Fruit fly (Drosophila melanogaster) whole organism, prepupa: ENCODE results near the gene CG43063.

Experiments
- CG15336 ChIP-seq: fragments of 200-800 bp; sonication (Bioruptor generic); IDR thresholded peaks from 2 replicates; pipeline ENCODE4 v1.3.6; 2022; ENCODE audit warnings: missing biosample characterization, missing genetic modification characterization
- CG16779 ChIP-seq: fragments of 200-800 bp; sonication (Bioruptor generic); optimal IDR thresholded peaks from 3 replicates; lab custom pipeline; 2017; ENCODE audit warnings: missing biosample characterization, mild to moderate bottlenecking, missing genetic modification characterization
- CG3032 ChIP-seq: fragments of 200-800 bp; optimal IDR thresholded peaks from 2 replicates; lab custom pipeline; 2019; ENCODE audit warnings: missing biosample characterization, mild to moderate bottlenecking, missing genetic modification characterization, moderate library complexity
- CG31627 ChIP-seq: fragments of 200-800 bp; sonication (Bioruptor generic); optimal IDR thresholded peaks from 3 replicates; lab custom pipeline; 2016; ENCODE audit warnings: missing biosample characterization, missing genetic modification characterization
- CG32006 ChIP-seq: fragments of 200-800 bp; sonication (Bioruptor generic); optimal IDR thresholded peaks from 3 replicates; lab custom pipeline; 2017; ENCODE audit warnings: missing biosample characterization, mild to moderate bottlenecking, missing genetic modification characterization
- CG34406 ChIP-seq: fragments of 200-800 bp; sonication (Bioruptor generic); optimal IDR thresholded peaks from 3 replicates; lab custom pipeline; 2016; ENCODE audit warnings: missing biosample characterization, missing genetic modification characterization
- CG3919 ChIP-seq: fragments of 200-800 bp; sonication (Bioruptor generic); optimal IDR thresholded peaks from 3 replicates; lab custom pipeline; 2016; ENCODE audit warnings: missing biosample characterization, missing genetic modification characterization
- CG6276 ChIP-seq: fragments of 200-800 bp; sonication (Bioruptor generic); optimal IDR thresholded peaks from 2 replicates; lab custom pipeline; 2017; ENCODE audit warnings: missing biosample characterization, mild to moderate bottlenecking, missing genetic modification characterization
- CG6808 ChIP-seq: fragments of 200-800 bp; sonication (Bioruptor generic); optimal IDR thresholded peaks from 3 replicates; lab custom pipeline; 2017; ENCODE audit warnings: missing biosample characterization, missing genetic modification characterization, mild to moderate bottlenecking, moderate library complexity, missing genetic modification reagents
- CG6854 ChIP-seq: fragments of 200-800 bp; sonication (Bioruptor generic); optimal IDR thresholded peaks from 2 replicates; lab custom pipeline; 2017; ENCODE audit warnings: missing biosample characterization, mild to moderate bottlenecking, missing genetic modification characterization
- CG7368 ChIP-seq: fragments of 200-800 bp; sonication (Bioruptor generic); optimal IDR thresholded peaks from 3 replicates; lab custom pipeline; 2016; ENCODE audit warnings: missing biosample characterization, missing genetic modification characterization
- CG8119 ChIP-seq: fragments of 200-800 bp; sonication (Bioruptor generic); IDR thresholded peaks from 3 replicates; pipeline ENCODE4 v1.3.6; 2022; ENCODE audit warnings: missing biosample characterization, missing genetic modification characterization
- CG8319 ChIP-seq: fragments of 200-800 bp; sonication (Bioruptor generic); optimal IDR thresholded peaks from 3 replicates; lab custom pipeline; 2016; ENCODE audit warnings: missing biosample characterization, missing genetic modification characterization
- CG9139 ChIP-seq: fragments of 200-800 bp; sonication (Bioruptor generic); optimal IDR thresholded peaks from 3 replicates; lab custom pipeline; 2017; ENCODE audit warnings: missing biosample characterization, mild to moderate bottlenecking, missing genetic modification characterization
- Eip75B ChIP-seq: fragments of 200-800 bp; sonication (Bioruptor generic); optimal IDR thresholded peaks from 3 replicates; lab custom pipeline; 2016; ENCODE audit warnings: missing biosample characterization, missing genetic modification characterization
- Eip78C ChIP-seq: fragments of 200-800 bp; sonication (Bioruptor generic); peaks from one replicate; lab custom pipeline; 2016; ENCODE audit warnings: missing biosample characterization, missing genetic modification characterization
- Ets21C ChIP-seq: fragments of 200-800 bp; sonication (Bioruptor generic); optimal IDR thresholded peaks from 3 replicates; lab custom pipeline; 2016; ENCODE audit warnings: missing biosample characterization, missing genetic modification characterization
- Ets96B ChIP-seq: fragments of 200-800 bp; optimal IDR thresholded peaks from 2 replicates; lab custom pipeline; 2019; ENCODE audit warnings: missing biosample characterization, mild to moderate bottlenecking, missing genetic modification characterization, moderate library complexity
- Gug ChIP-seq: fragments of 200-800 bp; sonication (Bioruptor generic); IDR thresholded peaks from 2 replicates; pipeline ENCODE4 v1.3.6; 2022; ENCODE audit warnings: missing biosample characterization, missing genetic modification characterization
- Hr38 ChIP-seq: sonication (Bioruptor generic); optimal IDR thresholded peaks from 2 replicates; lab custom pipeline; 2016; ENCODE audit warnings: missing biosample characterization, missing genetic modification characterization
- Hr39 ChIP-seq: fragments of 200-800 bp; sonication (Bioruptor generic); optimal IDR thresholded peaks from 2 replicates; lab custom pipeline; 2016; ENCODE audit warnings: missing biosample characterization, missing genetic modification characterization
- Hr4 ChIP-seq: fragments of 200-800 bp; sonication (Bioruptor generic); optimal IDR thresholded peaks from 3 replicates; lab custom pipeline; 2016; ENCODE audit warnings: missing biosample characterization, missing genetic modification characterization
- Lpt ChIP-seq: fragments of 200-800 bp; sonication (Bioruptor generic); optimal IDR thresholded peaks from 3 replicates; lab custom pipeline; 2016; ENCODE audit warnings: missing biosample characterization, missing genetic modification characterization
- Met ChIP-seq: fragments of 200-800 bp; sonication (Bioruptor generic); optimal IDR thresholded peaks from 3 replicates; lab custom pipeline; 2016; ENCODE audit warnings: missing biosample characterization, missing genetic modification characterization
- OdsH ChIP-seq: fragments of 200-800 bp; sonication (Bioruptor generic); optimal IDR thresholded peaks from 3 replicates; lab custom pipeline; 2016; ENCODE audit warnings: missing biosample characterization, missing genetic modification characterization
- Smox ChIP-seq: fragments of 200-800 bp; sonication (Bioruptor generic); optimal IDR thresholded peaks from 3 replicates; lab custom pipeline; 2016; ENCODE audit warnings: missing biosample characterization, missing genetic modification characterization
- Sox14 ChIP-seq: fragments of 200-800 bp; sonication (Bioruptor generic); optimal IDR thresholded peaks from 3 replicates; lab custom pipeline; 2016; ENCODE audit warnings: missing biosample characterization, missing genetic modification characterization
- achi ChIP-seq: fragments of 200-800 bp; sonication (Bioruptor generic); optimal IDR thresholded peaks from 3 replicates; lab custom pipeline; 2016; ENCODE audit warnings: missing biosample characterization, missing genetic modification characterization
- acj6 ChIP-seq: fragments of 200-800 bp; sonication (Bioruptor generic); optimal IDR thresholded peaks from 3 replicates; lab custom pipeline; 2016; ENCODE audit warnings: missing biosample characterization, missing genetic modification characterization
- dac ChIP-seq: fragments of 200-800 bp; sonication (Bioruptor generic); optimal IDR thresholded peaks from 2 replicates; lab custom pipeline; 2017; ENCODE audit warnings: missing biosample characterization, mild to moderate bottlenecking, missing genetic modification characterization
- dsx ChIP-seq: fragments of 200-800 bp; optimal IDR thresholded peaks from 3 replicates; lab custom pipeline; 2019; ENCODE audit warnings: missing biosample characterization, mild to moderate bottlenecking, missing genetic modification characterization, moderate library complexity; ENCODE audit not compliant: poor library complexity, severe bottlenecking
- eg ChIP-seq: fragments of 200-800 bp; sonication (Bioruptor generic); IDR thresholded peaks from 3 replicates; pipeline ENCODE4 v1.3.6; 2022; ENCODE audit warnings: missing biosample characterization, missing genetic modification characterization
- fd59A ChIP-seq: fragments of 200-800 bp; sonication (Bioruptor generic); optimal IDR thresholded peaks from 2 replicates; lab custom pipeline; 2017; ENCODE audit warnings: missing biosample characterization, mild to moderate bottlenecking, missing genetic modification characterization, missing genetic modification reagents
- fd85E ChIP-seq: fragments of 200-800 bp; sonication (Bioruptor generic); optimal IDR thresholded peaks from 3 replicates; lab custom pipeline; 2016; ENCODE audit warnings: missing biosample characterization, missing genetic modification characterization
- lz ChIP-seq: fragments of 200-800 bp; sonication (Bioruptor generic); optimal IDR thresholded peaks from 3 replicates; lab custom pipeline; 2016; ENCODE audit warnings: missing biosample characterization, missing genetic modification characterization
- pdm3 ChIP-seq: fragments of 200-800 bp; sonication (Bioruptor generic); optimal IDR thresholded peaks from 3 replicates; lab custom pipeline; 2016; ENCODE audit warnings: missing biosample characterization, missing genetic modification characterization
- salr ChIP-seq, 2 experiments: fragments of 200-800 bp; sonication (Bioruptor generic); optimal IDR thresholded peaks; 3 replicates each; lab custom pipeline; 2016 to 2018; ENCODE audit warnings: missing biosample characterization in 2 of 2, missing genetic modification characterization in 2 of 2, mild to moderate bottlenecking in 1 of 2
- spab ChIP-seq: fragments of 200-800 bp; sonication (Bioruptor generic); optimal IDR thresholded peaks from 2 replicates; lab custom pipeline; 2017; ENCODE audit warnings: missing biosample characterization, mild to moderate bottlenecking, missing genetic modification characterization, missing genetic modification reagents
- svp ChIP-seq: fragments of 200-800 bp; sonication (Bioruptor generic); peaks from one replicate; lab custom pipeline; 2016; ENCODE audit warnings: missing biosample characterization, missing genetic modification characterization
- topi ChIP-seq: fragments of 200-800 bp; sonication (Bioruptor generic); optimal IDR thresholded peaks from 3 replicates; lab custom pipeline; 2016; ENCODE audit warnings: missing biosample characterization, missing genetic modification characterization
- vri ChIP-seq: fragments of 200-800 bp; sonication (Bioruptor generic); optimal IDR thresholded peaks from 3 replicates; lab custom pipeline; 2016; ENCODE audit warnings: missing biosample characterization, mild to moderate bottlenecking, missing genetic modification characterization

Gene CG43063

dm6 chr3R:13042258-13043032 is 43.6 kb upstream of the CG43063 start, which contains the start of gene snk:
Gene snk, minus strand, starts transcription at chr3R:13042770.
- TF ChIP-seq CG6276 (GFP tag; lab: Kevin White, UChicago) (no peak), Smox (no peak), fd85E (GFP tag; lab: Kevin White, UChicago) (no peak), Eip78C (GFP tag; lab: Kevin White, UChicago) (no peak), CG34406 (GFP tag; lab: Kevin White, UChicago) (no peak), Met (GFP tag; lab: Kevin White, UChicago) (no peak), CG7368 (no peak), Ets21C (GFP tag; lab: Kevin White, UChicago) (no peak), achi (GFP tag; lab: Kevin White, UChicago) (no peak)

- TF ChIP-seq Sox14 (no peak), spab (no peak), pdm3 (no peak), CG3919 (no peak), acj6 (no peak), CG3032 (tag; lab: Kevin White, UChicago) (no peak), OdsH (no peak), Ets96B (no peak), Gug (GFP tag; lab: Robert Waterston, UW) (no peak), Eip75B (GFP tag; lab: Kevin White, UChicago) (no peak)
- TF ChIP-seq, all 60 proteins: peak for 0
Observed at dm6 chr3R:13043857-13044256, 42.2 kb upstream of the CG43063 start, which contains the start of gene CG45122. Gene CG45122, plus strand, starts transcription at chr3R:13044157.

- TF ChIP-seq Hr4 (GFP tag; lab: Kevin White, UChicago), result no peak
- no peak for TF ChIP-seq CG15336 (GFP tag; lab: Robert Waterston, UW)
- TF ChIP-seq dac (GFP tag; lab: Kevin White, UChicago), result no peak
- no peak for TF ChIP-seq CG8319 (GFP tag; lab: Kevin White, UChicago)
Observed at dm6 chr3R:13044459-13044858, 41.6 kb upstream of the CG43063 start, which contains the start of gene Hsc70-2. Gene Hsc70-2, plus strand, starts transcription at chr3R:13044759.

- TF ChIP-seq topi (GFP tag; lab: Kevin White, UChicago), result no peak
- no peak for TF ChIP-seq CG6808 (GFP tag; lab: Kevin White, UChicago)
- TF ChIP-seq Eip75B (GFP tag; lab: Kevin White, UChicago), result no peak
- no peak for TF ChIP-seq Lpt (GFP tag; lab: Kevin White, UChicago)
- TF ChIP-seq pdm3, result no peak
- TF ChIP-seq eg (GFP tag; lab: Robert Waterston, UW), result no peak
- TF ChIP-seq svp (GFP tag; lab: Kevin White, UChicago), result no peak
- TF ChIP-seq CG34406 (GFP tag; lab: Kevin White, UChicago), result no peak
- no peak for TF ChIP-seq CG6854 (GFP tag; lab: Kevin White, UChicago)
- TF ChIP-seq CG6276 (GFP tag; lab: Kevin White, UChicago), result no peak
- no peak for TF ChIP-seq lz (GFP tag; lab: Kevin White, UChicago)
- no peak for TF ChIP-seq Hr4 (GFP tag; lab: Kevin White, UChicago)
- TF ChIP-seq OdsH, result no peak
- TF ChIP-seq, all 60 proteins: peak for 0
Observed at dm6 chr3R:13047431-13047830, 38.6 kb upstream of the CG43063 start, which contains the start of gene CG31157. Gene CG31157, plus strand, starts transcription at chr3R:13047731.

- TF ChIP-seq vri, result peak; percentile 92
- TF ChIP-seq Gug (GFP tag; lab: Robert Waterston, UW), result no peak
- no peak for TF ChIP-seq Hr39 (GFP tag; lab: Kevin White, UChicago)
- no peak for TF ChIP-seq dac (GFP tag; lab: Kevin White, UChicago)
- peak; percentile 52 for TF ChIP-seq CG9139 (GFP tag; lab: Kevin White, UChicago)
- no peak for TF ChIP-seq CG16779 (tag; lab: Kevin White, UChicago)
- no peak for TF ChIP-seq Met (GFP tag; lab: Kevin White, UChicago)
- TF ChIP-seq pdm3, result no peak
- TF ChIP-seq Hr38 (GFP tag; lab: Kevin White, UChicago), result no peak
- TF ChIP-seq salr (GFP tag; optimal IDR thresholded peaks at IDR 0.05; lab: Kevin White, UChicago), result no peak
- TF ChIP-seq Eip78C (GFP tag; lab: Kevin White, UChicago), result peak; percentile 86
- TF ChIP-seq Smox, result no peak
- TF ChIP-seq Eip75B (GFP tag; lab: Kevin White, UChicago), result peak; percentile 58
- TF ChIP-seq dsx (GFP tag; lab: Kevin White, UChicago), result peak; percentile 96
- TF ChIP-seq CG8119 (GFP tag; lab: Robert Waterston, UW), result 0 out of 3 replicates have a peak, but pooled peaks have one; percentile 51
- no peak for TF ChIP-seq CG31627
- TF ChIP-seq Sox14, result no peak
- TF ChIP-seq CG8319 (GFP tag; lab: Kevin White, UChicago), result no peak
- no peak for TF ChIP-seq fd59A (GFP tag; lab: Kevin White, UChicago)
- TF ChIP-seq acj6, result no peak
- peak; percentile 23 for TF ChIP-seq CG3032 (tag; lab: Kevin White, UChicago)
- TF ChIP-seq achi (GFP tag; lab: Kevin White, UChicago), result no peak
- TF ChIP-seq CG3919, result peak; percentile 53
- TF ChIP-seq fd85E (GFP tag; lab: Kevin White, UChicago), result no peak
- no peak for TF ChIP-seq CG32006 (GFP tag; lab: Kevin White, UChicago)
Observed at dm6 chr3R:13051298-13051723, 34.7 kb upstream of the CG43063 start, which contains the start of gene CG7966. Gene CG7966, minus strand, starts transcription at chr3R:13051453.
